Worm (Caenorhabditis elegans) whole organism, dauer: Measurements from ENCODE around the gene lips-15.

Experiments used
- unc-62 ChIP-seq: sonication (generic microtip); optimal IDR thresholded peaks from 2 replicates; lab custom pipeline; 2017; ENCODE audit warnings: missing biosample characterization, missing genetic modification reagents, missing genetic modification characterization

The lips-15 gene

ce11 chrII:12654447-12654846 is 50.3 kb downstream of the lips-15 start, which contains the start of gene rgs-4:
TSS of gene rgs-4 (plus strand) at chrII:12654747.
- TF ChIP-seq unc-62 (GFP tag; lab: Kevin White, UChicago) = no peak

- TF ChIP-seq unc-62 (GFP tag; lab: Kevin White, UChicago) = no peak
These were observed 51.6 kb downstream of the lips-15 start for ce11 chrII:12655816-12656215.
